Fruit fly (Drosophila melanogaster): ENCODE measurements around the gene PIG-P.

The PIG-P gene

dm6 chr3R:26007964-26008868, 49.8 kb downstream of the PIG-P start:
- no peak for TF ChIP-seq CG17385 (GFP tag; optimal IDR thresholded peaks at IDR 0.05)
- TF ChIP-seq CG7963 (GFP tag; IDR thresholded peaks at IDR 0.05; ENCODE audit: partially characterized antibody): no peak
- TF ChIP-seq oc (tag; optimal IDR thresholded peaks at IDR 0.05): peak; percentile 56
- TF ChIP-seq nom (GFP tag; optimal IDR thresholded peaks at IDR 0.05): peak; percentile 93
- TF ChIP-seq Dref (GFP tag; IDR thresholded peaks at IDR 0.05): no peak
- peak; percentile 91 for TF ChIP-seq CG10543 (GFP tag; optimal IDR thresholded peaks at IDR 0.05)
- TF ChIP-seq CG12769 (tag; optimal IDR thresholded peaks at IDR 0.05): peak; percentile 89
- TF ChIP-seq CG8290 (GFP tag; optimal IDR thresholded peaks at IDR 0.05): no peak
- peak in 1 of 2 experiments; percentile 38 for TF ChIP-seq CG8290 (tag; optimal IDR thresholded peaks at IDR 0.05)
- no peak for TF ChIP-seq CG18011 (GFP tag; optimal IDR thresholded peaks at IDR 0.05)
- TF ChIP-seq Deaf1 (tag; optimal IDR thresholded peaks at IDR 0.05): peak; percentile 14
- no peak for TF ChIP-seq CG3838 (GFP tag; optimal IDR thresholded peaks at IDR 0.05)
- TF ChIP-seq CG13123 (GFP tag; optimal IDR thresholded peaks at IDR 0.05): no peak
- TF ChIP-seq onecut (GFP tag; IDR thresholded peaks at IDR 0.05): no peak
- no peak for TF ChIP-seq CG13296 (GFP tag; optimal IDR thresholded peaks at IDR 0.05)
- TF ChIP-seq Six4 (GFP tag; optimal IDR thresholded peaks at IDR 0.05): no peak
- TF ChIP-seq CG8089 (GFP tag; optimal IDR thresholded peaks at IDR 0.05): no peak
- peak; percentile 17; the same call in 1 of the 3 replicates for TF ChIP-seq CG2199 (GFP tag; IDR thresholded peaks at IDR 0.05)
- TF ChIP-seq Adf1 (GFP tag; IDR thresholded peaks at IDR 0.05): peak; percentile 41
- 0 out of 3 replicates have a peak, but pooled peaks have one; percentile 26 for TF ChIP-seq dysf (GFP tag; IDR thresholded peaks at IDR 0.05)
- no peak for TF ChIP-seq CG2889 (GFP tag; IDR thresholded peaks at IDR 0.05)
- peak; percentile 93 for TF ChIP-seq grn (GFP tag; optimal IDR thresholded peaks at IDR 0.05)
- 0 out of 3 replicates have a peak, but pooled peaks have one; percentile 18 for TF ChIP-seq gce (GFP tag; IDR thresholded peaks at IDR 0.05)
- TF ChIP-seq CG9215 (GFP tag; IDR thresholded peaks at IDR 0.05): no peak
- no peak for TF ChIP-seq vnd (GFP tag; IDR thresholded peaks at IDR 0.05; ENCODE audit: partially characterized antibody)
- no peak for TF ChIP-seq tio (GFP tag; optimal IDR thresholded peaks at IDR 0.05)
- no peak for TF ChIP-seq Sin3A (optimal IDR thresholded peaks at IDR 0.05)
- no peak for TF ChIP-seq bcd (GFP tag; optimal IDR thresholded peaks at IDR 0.05)
- peak; percentile 98 for TF ChIP-seq sug (tag; optimal IDR thresholded peaks at IDR 0.05)
- TF ChIP-seq cwo (GFP tag; optimal IDR thresholded peaks at IDR 0.05): peak; percentile 79
- no peak for TF ChIP-seq CG1529 (GFP tag; optimal IDR thresholded peaks at IDR 0.05)
- TF ChIP-seq Hr78 (GFP tag; optimal IDR thresholded peaks at IDR 0.05): no peak
- TF ChIP-seq CG10462 (GFP tag; optimal IDR thresholded peaks at IDR 0.05): no peak
- TF ChIP-seq bbx (GFP tag; IDR thresholded peaks at IDR 0.05; ENCODE audit: partially characterized antibody): no peak
- TF ChIP-seq dmrt99B (tag; optimal IDR thresholded peaks at IDR 0.05): no peak
- TF ChIP-seq CG10431 (GFP tag; optimal IDR thresholded peaks at IDR 0.05): no peak
- TF ChIP-seq bsh (GFP tag; optimal IDR thresholded peaks at IDR 0.05): peak in 1 of 2 experiments; percentile 46
- TF ChIP-seq CG9932 (GFP tag; IDR thresholded peaks at IDR 0.05): peak; percentile 18
- TF ChIP-seq vvl (GFP tag; IDR thresholded peaks at IDR 0.05): peak; percentile 69
- no peak for TF ChIP-seq CG17612 (GFP tag; IDR thresholded peaks at IDR 0.05)
- TF ChIP-seq CG15601 (tag; optimal IDR thresholded peaks at IDR 0.05): no peak
- no peak for TF ChIP-seq Mrtf (GFP tag; IDR thresholded peaks at IDR 0.05)
- TF ChIP-seq ro (GFP tag; IDR thresholded peaks at IDR 0.05): no peak
- no peak for TF ChIP-seq maf-S (GFP tag; optimal IDR thresholded peaks at IDR 0.05)
- no peak for TF ChIP-seq tx (GFP tag; optimal IDR thresholded peaks at IDR 0.05)
- peak; percentile 33; the same call in 1 of the 2 replicates for TF ChIP-seq CG32532 (GFP tag; IDR thresholded peaks at IDR 0.05)
- TF ChIP-seq BEAF-32 (GFP tag; optimal IDR thresholded peaks at IDR 0.05): no peak
- no peak for TF ChIP-seq CG3847 (GFP tag; IDR thresholded peaks at IDR 0.05)
- TF ChIP-seq lbe (GFP tag; optimal IDR thresholded peaks at IDR 0.05): peak; percentile 13

Data from whole organism, embryonic.